Fruit fly (Drosophila melanogaster): ENCODE measurements around the gene CG43783.

The CG43783 gene

DNA sequence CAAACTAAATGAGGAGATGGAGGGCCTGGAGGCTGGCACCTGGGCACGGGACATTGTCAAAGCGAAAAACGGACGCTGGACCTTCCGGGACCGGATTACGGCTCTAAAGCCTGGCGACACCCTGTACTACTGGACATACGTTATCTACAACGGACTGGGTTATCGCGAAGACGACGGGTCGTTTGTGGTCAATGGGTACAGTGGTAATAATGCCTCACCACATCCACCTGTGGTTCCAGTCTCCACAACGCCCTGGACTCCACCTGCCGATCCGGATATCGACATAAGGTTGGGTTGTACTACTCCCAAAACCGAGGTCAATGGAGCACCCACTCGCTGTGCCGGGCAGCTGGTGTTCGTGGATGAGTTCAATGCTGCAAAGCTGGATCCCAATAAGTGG, 1.1 kb upstream of the CG43783 start:
- TF ChIP-seq CG32264 (GFP tag; optimal IDR thresholded peaks at IDR 0.05) (no peak), lola (GFP tag; optimal IDR thresholded peaks at IDR 0.05) (no peak), Vsx2 (GFP tag; optimal IDR thresholded peaks at IDR 0.05; ENCODE audit: partially characterized antibody) (no peak), dl (GFP tag; optimal IDR thresholded peaks at IDR 0.05; ENCODE audit: insufficient read depth in 1 of 2, partially characterized antibody in 2 of 2) (no peak)

dm6 chr3L:8954648-8955033, 569 bp upstream of the CG43783 start, which contains the start of gene GNBP3:
TSS of gene GNBP3 (plus strand) at chr3L:8955021.
- no peak for TF ChIP-seq Myc (optimal IDR thresholded peaks at IDR 0.05)
- TF ChIP-seq Jra (GFP tag; optimal IDR thresholded peaks at IDR 0.05) = no peak
- TF ChIP-seq Hnf4 (GFP tag; optimal IDR thresholded peaks at IDR 0.05) = no peak
- no peak for TF ChIP-seq Hr78 (GFP tag; optimal IDR thresholded peaks at IDR 0.05)
- TF ChIP-seq Abd-B (GFP tag; optimal IDR thresholded peaks at IDR 0.05) = no peak
- TF ChIP-seq fru (GFP tag; optimal IDR thresholded peaks at IDR 0.05) = peak; percentile 60
- TF ChIP-seq Mio (GFP tag; optimal IDR thresholded peaks at IDR 0.05) = no peak
- no peak for TF ChIP-seq brk (GFP tag; optimal IDR thresholded peaks at IDR 0.05)
- TF ChIP-seq psq (GFP tag; optimal IDR thresholded peaks at IDR 0.05) = peak; percentile 84
- TF ChIP-seq Sp1 (GFP tag; optimal IDR thresholded peaks at IDR 0.05) = peak; percentile 96
- TF ChIP-seq HLH106 (tag; optimal IDR thresholded peaks at IDR 0.05) = peak; percentile 93
- peak; percentile 86 for TF ChIP-seq dmrt93B (GFP tag; optimal IDR thresholded peaks at IDR 0.05)
- no peak for TF ChIP-seq tai (GFP tag; optimal IDR thresholded peaks at IDR 0.05)
- TF ChIP-seq pan (optimal IDR thresholded peaks at IDR 0.05) = no peak
- TF ChIP-seq foxo (GFP tag; optimal IDR thresholded peaks at IDR 0.05) = peak in 1 of 2 experiments; percentile 96
- peak; percentile 46 for TF ChIP-seq Dif (GFP tag; optimal IDR thresholded peaks at IDR 0.05; ENCODE audit: partially characterized antibody)
- TF ChIP-seq dl (GFP tag; optimal IDR thresholded peaks at IDR 0.05; ENCODE audit: insufficient read depth in 1 of 2, partially characterized antibody in 2 of 2) = no peak
- TF ChIP-seq sage (GFP tag; optimal IDR thresholded peaks at IDR 0.05) = peak; percentile 96
- TF ChIP-seq Vsx2 (GFP tag; optimal IDR thresholded peaks at IDR 0.05; ENCODE audit: partially characterized antibody) = peak; percentile 42
- TF ChIP-seq rgr (GFP tag; optimal IDR thresholded peaks at IDR 0.05) = peak; percentile 95
- peak; percentile 48 for TF ChIP-seq Hr83 (GFP tag; optimal IDR thresholded peaks at IDR 0.05; ENCODE audit: poor library complexity, severe bottlenecking)
- TF ChIP-seq N (GFP tag; optimal IDR thresholded peaks at IDR 0.05) = no peak
- peak; percentile 79 for TF ChIP-seq CG9705 (GFP tag; optimal IDR thresholded peaks at IDR 0.05)
- no peak for TF ChIP-seq lola (GFP tag; optimal IDR thresholded peaks at IDR 0.05)
- TF ChIP-seq usp (GFP tag; optimal IDR thresholded peaks at IDR 0.05) = no peak
- no peak for TF ChIP-seq CrebA (GFP tag; optimal IDR thresholded peaks at IDR 0.05; ENCODE audit: borderline replicate concordance)
- TF ChIP-seq Dfd (GFP tag; optimal IDR thresholded peaks at IDR 0.05) = no peak
- peak; percentile 92 for TF ChIP-seq OdsH (GFP tag; optimal IDR thresholded peaks at IDR 0.05)
- TF ChIP-seq dsf (GFP tag; optimal IDR thresholded peaks at IDR 0.05; ENCODE audit: borderline replicate concordance) = no peak
- TF ChIP-seq jim (GFP tag; optimal IDR thresholded peaks at IDR 0.05) = peak; percentile 10
- TF ChIP-seq h (GFP tag; optimal IDR thresholded peaks at IDR 0.05) = peak; percentile 95
- TF ChIP-seq ey (GFP tag; optimal IDR thresholded peaks at IDR 0.05) = peak; percentile 83
- peak; percentile 93 for TF ChIP-seq Rel (GFP tag; optimal IDR thresholded peaks at IDR 0.05)
- peak; percentile 96 for TF ChIP-seq Rel (tag; optimal IDR thresholded peaks at IDR 0.05)
- peak; percentile 91 for TF ChIP-seq br (GFP tag; optimal IDR thresholded peaks at IDR 0.05)
- TF ChIP-seq woc (GFP tag; optimal IDR thresholded peaks at IDR 0.05) = no peak
- peak; percentile 72 for TF ChIP-seq CG32264 (GFP tag; optimal IDR thresholded peaks at IDR 0.05)
- TF ChIP-seq sv (GFP tag; optimal IDR thresholded peaks at IDR 0.05) = no peak
- TF ChIP-seq GATAd (GFP tag; optimal IDR thresholded peaks at IDR 0.05) = peak; percentile 3
